Worm (Caenorhabditis elegans): Measurements from ENCODE around the gene sre-42.

The sre-42 gene

ce11 chrII:12353816-12354215, 32.9 kb downstream of the sre-42 start:
- TF ChIP-seq nhr-28 (tag; optimal IDR thresholded peaks at IDR 0.05) (no peak), mep-1 (tag; optimal IDR thresholded peaks at IDR 0.05) (no peak), nhr-2 (tag; optimal IDR thresholded peaks at IDR 0.05) (no peak), ztf-11 (tag; optimal IDR thresholded peaks at IDR 0.05) (no peak), zip-8 (tag; optimal IDR thresholded peaks at IDR 0.05) (no peak), unc-39 (tag; optimal IDR thresholded peaks at IDR 0.05) (no peak), unc-62 (GFP tag; optimal IDR thresholded peaks at IDR 0.05) (peak; percentile 89), lin-32 (GFP tag; optimal IDR thresholded peaks at IDR 0.05) (no peak), nhr-12 (tag; optimal IDR thresholded peaks at IDR 0.05) (no peak), ham-2 (GFP tag; optimal IDR thresholded peaks at IDR 0.05) (no peak), hlh-1 (tag; optimal IDR thresholded peaks at IDR 0.05) (peak; percentile 97), elt-1 (tag; optimal IDR thresholded peaks at IDR 0.05; ENCODE audit: borderline replicate concordance, insufficient read depth) (no peak)

- TF ChIP-seq M03D4.4 (tag; optimal IDR thresholded peaks at IDR 0.05), result no peak
- no peak for TF ChIP-seq tbx-8 (GFP tag; optimal IDR thresholded peaks at IDR 0.05)
- TF ChIP-seq mep-1 (tag; optimal IDR thresholded peaks at IDR 0.05), result no peak
- TF ChIP-seq cnd-1 (tag; optimal IDR thresholded peaks at IDR 0.05), result no peak
- no peak for TF ChIP-seq ceh-39 (tag; optimal IDR thresholded peaks at IDR 0.05)
- TF ChIP-seq pha-4 (tag; optimal IDR thresholded peaks at IDR 0.05), result no peak
- no peak for TF ChIP-seq ceh-43 (GFP tag; optimal IDR thresholded peaks at IDR 0.05)
- no peak for TF ChIP-seq nhr-12 (tag; optimal IDR thresholded peaks at IDR 0.05)
- TF ChIP-seq ceh-83 (GFP tag; optimal IDR thresholded peaks at IDR 0.05), result no peak
- no peak for TF ChIP-seq ham-2 (GFP tag; optimal IDR thresholded peaks at IDR 0.05)
- no peak for TF ChIP-seq elt-1 (tag; optimal IDR thresholded peaks at IDR 0.05; ENCODE audit: borderline replicate concordance, insufficient read depth)
- no peak for TF ChIP-seq unc-120 (tag; optimal IDR thresholded peaks at IDR 0.05; ENCODE audit: poor library complexity, severe bottlenecking)
- no peak for TF ChIP-seq sptf-1 (tag; optimal IDR thresholded peaks at IDR 0.05)
Observed at ce11 chrII:12353104-12353503, 33.6 kb downstream of the sre-42 start.

- no peak for TF ChIP-seq lin-13 (tag; optimal IDR thresholded peaks at IDR 0.05)
- no peak for TF ChIP-seq hlh-1 (tag; optimal IDR thresholded peaks at IDR 0.05)
- no peak for TF ChIP-seq snpc-4 (tag; optimal IDR thresholded peaks at IDR 0.05)
- no peak for TF ChIP-seq elt-1 (tag; optimal IDR thresholded peaks at IDR 0.05; ENCODE audit: borderline replicate concordance, insufficient read depth)
- TF ChIP-seq blmp-1 (tag; optimal IDR thresholded peaks at IDR 0.05), result no peak
- no peak for TF ChIP-seq nhr-28 (tag; optimal IDR thresholded peaks at IDR 0.05)
- no peak for TF ChIP-seq zip-8 (tag; optimal IDR thresholded peaks at IDR 0.05)
- no peak for TF ChIP-seq ces-1 (GFP tag; optimal IDR thresholded peaks at IDR 0.05)
- TF ChIP-seq bed-3 (GFP tag; optimal IDR thresholded peaks at IDR 0.05), result no peak
- no peak for TF ChIP-seq flh-1 (GFP tag; optimal IDR thresholded peaks at IDR 0.05)
- no peak for TF ChIP-seq lin-32 (GFP tag; optimal IDR thresholded peaks at IDR 0.05)
- TF ChIP-seq elt-3 (tag; optimal IDR thresholded peaks at IDR 0.05), result no peak
- no peak for TF ChIP-seq unc-120 (tag; optimal IDR thresholded peaks at IDR 0.05; ENCODE audit: poor library complexity, severe bottlenecking)
- no peak for TF ChIP-seq mls-2 (tag; optimal IDR thresholded peaks at IDR 0.05)
- no peak for TF ChIP-seq unc-62 (GFP tag; optimal IDR thresholded peaks at IDR 0.05)
- no peak for TF ChIP-seq mab-5 (tag; optimal IDR thresholded peaks at IDR 0.05)
- TF ChIP-seq drap-1 (GFP tag; optimal IDR thresholded peaks at IDR 0.05), result no peak
- no peak for TF ChIP-seq nhr-2 (tag; optimal IDR thresholded peaks at IDR 0.05)
- TF ChIP-seq pha-4 (tag; optimal IDR thresholded peaks at IDR 0.05), result no peak
- TF ChIP-seq nhr-76 (tag; optimal IDR thresholded peaks at IDR 0.05), result no peak
Observed at ce11 chrII:12352115-12352514, 34.6 kb downstream of the sre-42 start, which contains the start of gene ras-1. Gene ras-1 (minus strand): TSS chrII:12352243.

ce11 chrII:12350737-12351275, 35.9 kb downstream of the sre-42 start:
- TF ChIP-seq nhr-12 (tag; optimal IDR thresholded peaks at IDR 0.05) (no peak), nhr-76 (tag; optimal IDR thresholded peaks at IDR 0.05) (no peak), bed-3 (GFP tag; optimal IDR thresholded peaks at IDR 0.05) (no peak), nhr-2 (tag; optimal IDR thresholded peaks at IDR 0.05) (no peak), ztf-11 (tag; optimal IDR thresholded peaks at IDR 0.05) (no peak), sem-2 (GFP tag; optimal IDR thresholded peaks at IDR 0.05) (no peak), ham-2 (GFP tag; optimal IDR thresholded peaks at IDR 0.05) (no peak), lsy-2 (tag; optimal IDR thresholded peaks at IDR 0.05) (peak; percentile 41)

All from whole organism, mixed stage, embryonic.